Worm (Caenorhabditis elegans) whole organism, L3 larva: ENCODE measurements around the gene ints-13.
A peak's percentile ranks its signal among the peaks of the same experiment; 100 is the strongest.

ENCODE experiments used
- ceh-28 ChIP-seq: fragments of 150-350 bp; optimal IDR thresholded peaks from 2 replicates; lab custom pipeline; 2014; ENCODE audit warnings: missing biosample characterization, missing genetic modification reagents, missing genetic modification characterization
- ceh-9 ChIP-seq: sonication (generic microtip); optimal IDR thresholded peaks from 2 replicates; lab custom pipeline; 2018; ENCODE audit warnings: missing biosample characterization, missing genetic modification characterization
- elt-3 ChIP-seq, 3 experiments: fragments of 150-350 bp in 1 of 3; sonication (generic microtip) in 2 of 3; optimal IDR thresholded peaks; 2 replicates in 2 of 3; 4 replicates in 1 of 3; lab custom pipeline; 2014 to 2017; ENCODE audit warnings: missing biosample characterization in 3 of 3, missing genetic modification characterization in 3 of 3
- lin-15B ChIP-seq: fragments of 150-350 bp; optimal IDR thresholded peaks from 2 replicates; lab custom pipeline; 2014; ENCODE audit warnings: missing biosample characterization, missing genetic modification characterization
- lsy-12 ChIP-seq: sonication (generic microtip); optimal IDR thresholded peaks from 2 replicates; lab custom pipeline; 2016; ENCODE audit warnings: mild to moderate bottlenecking, missing genetic modification characterization, missing compliant biosample characterization
- nhr-237 ChIP-seq: fragments of 150-350 bp; optimal IDR thresholded peaks from 2 replicates; lab custom pipeline; 2014; ENCODE audit warnings: missing biosample characterization, missing genetic modification characterization
- nhr-25 ChIP-seq: sonication (generic microtip); optimal IDR thresholded peaks from 2 replicates; lab custom pipeline; 2017; ENCODE audit warnings: missing biosample characterization, missing genetic modification characterization
- pha-4 ChIP-seq: fragments of 150-350 bp; optimal IDR thresholded peaks from 2 replicates; lab custom pipeline; 2014; ENCODE audit warnings: missing biosample characterization, missing genetic modification reagents, missing genetic modification characterization
- unc-62 ChIP-seq: fragments of 150-350 bp; sonication (generic microtip); optimal IDR thresholded peaks from 4 replicates; lab custom pipeline; 2014; ENCODE audit warnings: missing biosample characterization, missing genetic modification reagents, missing genetic modification characterization
- ztf-11 ChIP-seq: fragments of 150-350 bp; optimal IDR thresholded peaks from 2 replicates; lab custom pipeline; 2014; ENCODE audit warnings: missing biosample characterization, missing genetic modification characterization
- ztf-4 ChIP-seq: fragments of 150-350 bp; optimal IDR thresholded peaks from 2 replicates; lab custom pipeline; 2014; ENCODE audit warnings: missing biosample characterization, missing genetic modification characterization

DNA sequence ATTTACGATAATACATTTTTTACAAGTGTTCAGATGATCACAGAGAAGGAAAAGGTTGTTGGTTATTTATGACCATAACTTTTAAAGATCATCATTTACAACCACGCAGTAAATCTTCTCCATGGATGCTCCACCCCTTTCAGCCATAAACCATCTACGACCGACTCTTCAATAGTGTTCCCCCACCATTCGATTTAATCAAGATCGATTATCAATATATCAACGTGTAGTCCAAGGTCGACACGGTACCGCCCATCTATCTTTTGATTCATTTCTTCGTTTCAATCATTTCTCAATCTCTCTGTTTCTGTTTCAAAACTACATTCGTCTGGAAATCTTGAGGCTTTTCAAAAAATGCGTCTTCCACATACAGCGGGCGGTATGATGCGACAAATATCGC is 7.6 kb upstream of the ints-13 start, which contains the start of gene aass-1:
- TF ChIP-seq lin-15B (tag; lab: Kevin White, UChicago) (no peak), ztf-4 (no peak), ztf-11 (no peak), pha-4 (tag; lab: Kevin White, UChicago) (no peak), unc-62 (GFP tag; lab: Kevin White, UChicago) (no peak), ceh-28 (tag; lab: Kevin White, UChicago) (no peak), nhr-25 (tag; lab: Kevin White, UChicago) (peak; percentile 44), ceh-9 (tag; lab: Kevin White, UChicago) (no peak), elt-3 (tag; optimal IDR thresholded peaks at IDR 0.05; lab: Kevin White, UChicago) (no peak), lsy-12 (no peak), nhr-237 (tag; lab: Kevin White, UChicago) (no peak)
